Worm (Caenorhabditis elegans) whole organism, late embryonic: ENCODE results near the gene math-19.
"Not testable (repeated sequence)": the region's sequence is repeated elsewhere in the genome, so short reads cannot be mapped to it uniquely, and the experiment has no call there.

ENCODE experiments used
- ama-1 ChIP-seq: fragments of 150-350 bp; optimal IDR thresholded peaks from 2 replicates; lab custom pipeline; 2014
- ceh-30 ChIP-seq: fragments of 150-350 bp; optimal IDR thresholded peaks from 2 replicates; lab custom pipeline; 2014; ENCODE audit warnings: missing biosample characterization, missing genetic modification characterization
- lim-6 ChIP-seq: sonication (generic microtip); optimal IDR thresholded peaks from 2 replicates; lab custom pipeline; 2016; ENCODE audit warnings: missing genetic modification characterization, missing compliant biosample characterization
- rnt-1 ChIP-seq: sonication (generic microtip); optimal IDR thresholded peaks from 2 replicates; lab custom pipeline; 2016; ENCODE audit warnings: missing genetic modification characterization, missing compliant biosample characterization

DNA sequence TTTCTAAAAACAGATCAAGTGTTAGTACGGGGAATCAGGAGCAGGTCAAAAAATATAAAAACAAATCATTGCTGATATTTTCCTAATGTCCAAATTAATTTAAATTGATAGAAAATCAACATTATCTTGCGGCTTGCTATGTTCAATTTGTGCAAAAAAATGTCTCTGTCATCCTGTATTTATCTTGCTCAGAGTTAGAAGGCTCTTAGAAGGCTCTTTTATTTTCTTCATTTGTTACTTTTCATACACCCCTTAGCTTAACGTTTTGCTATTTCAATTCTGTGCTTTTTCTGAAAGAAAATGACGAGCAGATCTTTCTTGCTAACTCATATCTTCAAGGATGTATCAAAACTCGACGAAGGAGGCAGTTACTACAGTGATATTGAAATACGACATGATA is at the start of gene math-19:
- TF ChIP-seq rnt-1 (tag; lab: Kevin White, UChicago); lim-6 (tag; lab: Kevin White, UChicago); ama-1 (lab: Kevin White, UChicago); ceh-30 (tag; lab: Kevin White, UChicago): not testable (repeated sequence)
